Fruit fly (Drosophila melanogaster): ENCODE results near the gene CG4619.

DNA sequence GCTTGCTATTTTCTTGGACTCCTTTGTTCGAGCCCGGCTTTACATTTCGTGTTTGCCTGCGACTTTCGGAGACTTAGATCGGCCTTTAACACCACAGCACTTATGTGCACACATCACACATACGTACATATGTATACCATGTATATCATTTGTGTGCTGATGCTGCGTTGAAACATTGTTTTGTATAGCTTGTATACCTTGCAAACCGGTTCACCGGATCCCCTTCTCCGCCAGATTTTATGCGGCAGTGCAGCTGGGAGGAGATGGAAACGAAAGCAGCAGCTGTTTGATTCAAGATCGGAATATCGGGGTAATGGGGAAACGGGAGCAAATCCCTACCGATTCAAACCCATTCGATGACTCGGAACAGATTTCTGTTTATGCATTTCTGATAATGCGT is 7.4 kb downstream of the CG4619 start:
- no peak for TF ChIP-seq CTCF (optimal IDR thresholded peaks at IDR 0.05)
- no peak for TF ChIP-seq CG8478 (optimal IDR thresholded peaks at IDR 0.05)
